Worm (Caenorhabditis elegans) whole organism, L2 larva: ENCODE results near the gene cpl-1.

ENCODE experiments used
- F13H6.1 ChIP-seq: sonication (generic microtip); optimal IDR thresholded peaks from 2 replicates; lab custom pipeline; 2016; ENCODE audit warnings: missing genetic modification characterization, missing compliant biosample characterization
- R02D3.7 ChIP-seq: fragments of 150-350 bp; optimal IDR thresholded peaks from 2 replicates; lab custom pipeline; 2014; ENCODE audit warnings: missing biosample characterization, missing genetic modification characterization
- Y55F3AM.14 ChIP-seq: fragments of 200-800 bp; sonication (Bioruptor generic); optimal IDR thresholded peaks from 2 replicates; lab custom pipeline; 2018; ENCODE audit warnings: mild to moderate bottlenecking, missing genetic modification characterization, missing compliant biosample characterization
- ZK546.5 ChIP-seq: sonication (generic microtip); optimal IDR thresholded peaks from 2 replicates; lab custom pipeline; 2017; ENCODE audit warnings: missing biosample characterization, missing genetic modification characterization
- alr-1 ChIP-seq: fragments of 150-350 bp; optimal IDR thresholded peaks from 2 replicates; lab custom pipeline; 2014; ENCODE audit warnings: missing biosample characterization, missing genetic modification characterization
- aly-2 ChIP-seq: fragments of 150-350 bp; optimal IDR thresholded peaks from 2 replicates; lab custom pipeline; 2014; ENCODE audit warnings: missing biosample characterization, missing genetic modification characterization
- ama-1 ChIP-seq: fragments of 150-350 bp; optimal IDR thresholded peaks from 2 replicates; lab custom pipeline; 2018; ENCODE audit warnings: inconsistent platforms
- blmp-1 ChIP-seq: sonication (generic microtip); optimal IDR thresholded peaks from 2 replicates; lab custom pipeline; 2017; ENCODE audit warnings: missing genetic modification characterization, mild to moderate bottlenecking, missing compliant biosample characterization, antibody characterized with exemption, moderate library complexity; ENCODE audit not compliant: insufficient read depth
- ceh-82 ChIP-seq: fragments of 150-350 bp; optimal IDR thresholded peaks from 2 replicates; lab custom pipeline; 2014; ENCODE audit warnings: missing biosample characterization, missing genetic modification characterization
- crh-2 ChIP-seq: sonication (generic microtip); optimal IDR thresholded peaks from 2 replicates; lab custom pipeline; 2017; ENCODE audit warnings: missing biosample characterization, missing genetic modification characterization
- dmd-4 ChIP-seq: sonication (generic microtip); optimal IDR thresholded peaks from 2 replicates; lab custom pipeline; 2017; ENCODE audit warnings: missing biosample characterization, missing genetic modification characterization
- egl-27 ChIP-seq: sonication (generic microtip); optimal IDR thresholded peaks from 3 replicates; lab custom pipeline; 2017; ENCODE audit warnings: missing biosample characterization, missing genetic modification reagents, missing genetic modification characterization
- elt-1 ChIP-seq: fragments of 150-350 bp; optimal IDR thresholded peaks from 2 replicates; lab custom pipeline; 2014; ENCODE audit warnings: missing biosample characterization, missing genetic modification characterization
- elt-3 ChIP-seq: sonication (generic microtip); optimal IDR thresholded peaks from 2 replicates; lab custom pipeline; 2017; ENCODE audit warnings: missing biosample characterization, missing genetic modification characterization
- fos-1 ChIP-seq: fragments of 150-350 bp; optimal IDR thresholded peaks from 2 replicates; lab custom pipeline; 2014; ENCODE audit warnings: missing biosample characterization, missing genetic modification characterization
- gmeb-1 ChIP-seq: fragments of 150-350 bp; optimal IDR thresholded peaks from 2 replicates; lab custom pipeline; 2014; ENCODE audit warnings: missing biosample characterization, missing genetic modification characterization
- lin-13 ChIP-seq: fragments of 150-350 bp; optimal IDR thresholded peaks from 2 replicates; lab custom pipeline; 2014; ENCODE audit warnings: missing biosample characterization, missing genetic modification reagents, missing genetic modification characterization
- mab-5 ChIP-seq: fragments of 150-350 bp; optimal IDR thresholded peaks from 2 replicates; lab custom pipeline; 2014; ENCODE audit warnings: missing biosample characterization, missing genetic modification characterization
- mdl-1 ChIP-seq, 2 experiments: fragments of 150-350 bp in 1 of 2; sonication (generic microtip) in 1 of 2; optimal IDR thresholded peaks; 2 replicates each; lab custom pipeline; 2017; ENCODE audit warnings: missing biosample characterization in 2 of 2, missing genetic modification characterization in 2 of 2
- nhr-10 ChIP-seq: sonication (generic microtip); optimal IDR thresholded peaks from 2 replicates; lab custom pipeline; 2017; ENCODE audit warnings: missing biosample characterization, missing genetic modification characterization
- nhr-11 ChIP-seq: fragments of 150-350 bp; optimal IDR thresholded peaks from 2 replicates; lab custom pipeline; 2014; ENCODE audit warnings: missing biosample characterization, missing genetic modification characterization
- nhr-21 ChIP-seq: fragments of 150-350 bp; optimal IDR thresholded peaks from 2 replicates; lab custom pipeline; 2014; ENCODE audit warnings: missing biosample characterization, missing genetic modification characterization
- nhr-23 ChIP-seq: fragments of 150-350 bp; optimal IDR thresholded peaks from 2 replicates; lab custom pipeline; 2014; ENCODE audit warnings: missing biosample characterization, missing genetic modification reagents, missing genetic modification characterization
- nhr-237 ChIP-seq: fragments of 150-350 bp; optimal IDR thresholded peaks from 2 replicates; lab custom pipeline; 2014; ENCODE audit warnings: missing biosample characterization, missing genetic modification characterization
- nhr-25 ChIP-seq: fragments of 150-350 bp; sonication (generic microtip); optimal IDR thresholded peaks from 3 replicates; lab custom pipeline; 2014; ENCODE audit warnings: missing biosample characterization, missing genetic modification characterization
- nhr-6 ChIP-seq: fragments of 150-350 bp; optimal IDR thresholded peaks from 2 replicates; lab custom pipeline; 2014; ENCODE audit warnings: missing biosample characterization, missing genetic modification characterization
- sem-4 ChIP-seq: fragments of 150-350 bp; optimal IDR thresholded peaks from 2 replicates; lab custom pipeline; 2014; ENCODE audit warnings: missing biosample characterization, missing genetic modification reagents, missing genetic modification characterization
- skn-1 ChIP-seq: sonication (generic microtip); optimal IDR thresholded peaks from 2 replicates; lab custom pipeline; 2017; ENCODE audit warnings: missing biosample characterization, missing genetic modification characterization
- snpc-4 ChIP-seq: fragments of 150-350 bp; optimal IDR thresholded peaks from 2 replicates; lab custom pipeline; 2014; ENCODE audit warnings: missing biosample characterization, missing genetic modification characterization
- unc-39 ChIP-seq: fragments of 150-350 bp; optimal IDR thresholded peaks from 2 replicates; lab custom pipeline; 2014; ENCODE audit warnings: missing biosample characterization, missing genetic modification characterization
- unc-55 ChIP-seq: fragments of 150-350 bp; sonication (generic microtip); optimal IDR thresholded peaks from 3 replicates; lab custom pipeline; 2014; ENCODE audit warnings: missing biosample characterization, missing genetic modification reagents, missing genetic modification characterization
- zag-1 ChIP-seq: fragments of 150-350 bp; optimal IDR thresholded peaks from 2 replicates; lab custom pipeline; 2014; ENCODE audit warnings: missing biosample characterization, missing genetic modification characterization
- ztf-1 ChIP-seq: fragments of 200-800 bp; sonication (Bioruptor generic); conservative IDR thresholded peaks from 2 replicates; pipeline ENCODE4 v1.3.6; 2022; ENCODE audit warnings: missing genetic modification characterization, missing compliant biosample characterization

The cpl-1 gene

DNA sequence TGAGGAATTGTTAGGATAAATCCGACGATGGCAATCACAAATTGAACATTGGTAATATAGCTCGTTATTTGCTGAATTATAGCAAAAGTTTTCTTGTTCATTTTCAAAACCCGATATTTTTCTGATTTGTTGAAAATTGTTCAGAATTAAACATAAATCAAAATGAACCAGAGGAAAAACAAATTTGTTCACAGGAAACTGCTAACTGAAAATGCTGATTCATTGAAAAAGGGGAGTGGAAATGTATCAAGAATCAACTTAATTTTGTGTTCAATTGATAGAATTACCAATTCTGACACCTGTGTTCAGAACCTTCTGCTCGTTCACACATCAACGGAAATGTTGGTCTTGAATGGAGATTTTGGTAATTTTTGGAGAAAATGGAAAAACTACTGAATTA, 48.4 kb upstream of the cpl-1 start, which contains the start of gene srw-77:
Gene srw-77, minus strand, starts transcription at position 101 of the 400 bp plus-strand sequence.
- TF ChIP-seq elt-3 (tag; lab: Kevin White, UChicago) (no peak), mab-5 (no peak), unc-55 (GFP tag; lab: Kevin White, UChicago) (no peak), nhr-11 (no peak), lin-13 (GFP tag; lab: Kevin White, UChicago) (no peak), ZK546.5 (tag; lab: Kevin White, UChicago) (no peak), mdl-1 (tag; optimal IDR thresholded peaks at IDR 0.05; lab: Kevin White, UChicago) (no peak), crh-2 (tag; lab: Kevin White, UChicago) (no peak), skn-1 (tag; lab: Kevin White, UChicago) (no peak)

DNA sequence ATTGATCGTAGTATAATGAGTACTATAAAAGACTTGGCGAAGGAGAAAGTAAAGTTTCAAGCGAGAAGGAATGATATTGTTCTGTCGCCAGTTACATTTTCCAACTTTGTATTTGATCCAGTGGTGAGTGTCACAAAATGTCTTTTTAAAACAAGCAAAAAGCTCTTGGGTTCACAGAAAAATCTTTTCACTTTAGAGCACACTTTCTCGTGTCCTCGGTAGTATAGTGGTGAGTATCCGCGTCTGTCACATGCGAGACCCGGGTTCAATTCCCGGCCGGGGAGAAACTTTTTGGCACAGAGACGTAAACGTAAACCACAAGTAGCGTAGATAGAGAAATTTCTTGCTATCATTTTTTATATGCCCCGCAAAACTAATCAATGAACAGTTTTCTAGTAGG, 45.2 kb upstream of the cpl-1 start:
- no peak for TF ChIP-seq egl-27

DNA sequence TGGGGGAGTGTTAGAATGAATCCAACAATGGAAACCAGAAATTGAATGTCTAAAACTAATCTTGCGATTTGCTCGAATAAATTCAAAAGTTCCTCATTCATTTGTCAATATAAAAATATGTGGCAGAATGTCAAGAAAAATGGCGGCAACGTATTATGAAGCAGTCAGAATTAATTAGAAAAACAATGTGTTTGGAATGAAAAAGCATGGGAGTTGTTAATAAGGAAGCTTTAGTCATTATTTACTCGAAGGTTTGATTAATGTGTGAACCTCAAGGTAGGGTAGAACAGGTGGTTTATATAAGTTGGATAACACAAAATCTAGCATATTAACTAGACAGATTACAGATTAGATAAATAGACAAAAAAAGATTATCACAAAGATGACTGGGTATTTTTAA, 43.1 kb upstream of the cpl-1 start, which contains the start of gene srw-76:
Gene srw-76, minus strand, starts transcription at position 101 of the 400 bp plus-strand sequence.
- TF ChIP-seq unc-39 (no peak), unc-55 (GFP tag; lab: Kevin White, UChicago) (no peak), nhr-6 (tag; lab: Kevin White, UChicago) (no peak), snpc-4 (no peak), skn-1 (tag; lab: Kevin White, UChicago) (no peak), nhr-10 (no peak), mab-5 (no peak), gmeb-1 (no peak), elt-1 (tag; lab: Kevin White, UChicago) (no peak), lin-13 (GFP tag; lab: Kevin White, UChicago) (no peak)

DNA sequence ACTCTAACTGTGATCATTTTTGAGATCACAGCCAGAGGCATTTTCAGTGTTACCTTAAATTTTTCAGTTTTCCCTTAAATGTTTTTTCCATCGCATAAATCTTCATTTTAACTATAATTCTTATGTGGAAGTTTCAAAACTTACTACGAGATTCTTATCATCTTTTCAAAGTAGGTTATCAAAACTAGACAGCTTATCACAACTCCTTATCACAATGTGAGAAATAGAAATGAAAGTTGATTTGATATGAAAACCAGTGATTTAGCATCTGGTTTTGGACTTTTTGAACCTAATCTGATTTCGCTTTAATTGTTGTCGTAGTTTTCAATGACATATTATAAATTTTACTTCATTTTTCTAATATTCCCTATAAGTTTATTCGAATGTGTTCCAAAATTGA, 40.8 kb upstream of the cpl-1 start, which contains the start of gene mltn-11:
Gene mltn-11, plus strand, starts transcription at position 276 of the 400 bp plus-strand sequence.
- no peak for TF ChIP-seq gmeb-1
- TF ChIP-seq fos-1 (tag; lab: Kevin White, UChicago) = no peak
- no peak for TF ChIP-seq nhr-25 (tag; lab: Kevin White, UChicago)
- TF ChIP-seq ama-1 (lab: Kevin White, UChicago) = no peak
- TF ChIP-seq elt-1 (tag; lab: Kevin White, UChicago) = no peak
- TF ChIP-seq ceh-82 (tag; lab: Kevin White, UChicago) = no peak
- no peak for TF ChIP-seq egl-27
- TF ChIP-seq nhr-23 (tag; lab: Kevin White, UChicago) = no peak
- TF ChIP-seq mab-5 = no peak

DNA sequence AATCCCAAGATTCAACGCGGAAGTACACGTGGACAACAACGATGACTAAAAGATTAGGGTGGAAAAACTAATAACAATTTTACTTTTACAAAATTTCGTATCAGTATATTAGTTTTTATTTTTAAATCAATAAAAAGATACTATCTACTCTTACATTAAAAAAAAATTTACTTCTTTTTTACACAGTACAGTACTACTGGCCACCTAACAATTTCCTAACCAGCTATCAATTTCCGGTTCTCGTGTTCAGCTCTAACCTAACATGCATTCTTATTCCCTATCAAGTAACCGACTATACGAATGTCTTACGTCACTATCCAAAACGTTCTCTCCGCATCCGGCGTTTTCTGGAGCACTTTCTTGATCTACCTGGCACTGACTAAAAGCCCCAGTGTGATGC, 34.5 kb upstream of the cpl-1 start, which contains the start of gene srd-21:
Gene srd-21, plus strand, starts transcription at position 301 of the 400 bp plus-strand sequence.
- TF ChIP-seq sem-4 (no peak), Y55F3AM.14 (no peak), elt-3 (tag; lab: Kevin White, UChicago) (no peak)

DNA sequence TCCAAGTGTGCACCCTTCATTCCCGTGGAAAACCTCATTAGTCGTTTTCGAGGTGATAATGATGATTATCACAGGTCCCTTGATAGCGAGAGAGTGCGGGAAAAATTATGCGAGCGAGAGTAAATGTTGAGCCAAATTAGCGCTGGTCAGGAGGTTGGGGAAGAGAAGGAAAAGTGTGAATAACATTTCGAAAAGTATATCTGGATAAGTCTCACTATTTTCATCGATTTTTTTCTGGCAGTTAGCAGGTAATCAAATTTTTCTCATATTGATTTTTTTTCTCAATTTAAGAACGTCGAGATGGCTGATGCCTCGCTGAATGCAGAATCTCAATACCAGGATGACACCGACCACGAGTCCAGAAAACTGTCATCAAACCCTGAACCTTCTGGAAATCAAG, 33.8 kb upstream of the cpl-1 start, which contains the start of gene W06G6.2:
Gene W06G6.2, plus strand, starts transcription at position 301 of the 400 bp plus-strand sequence.
- TF ChIP-seq zag-1 (tag; lab: Kevin White, UChicago) = no peak
- TF ChIP-seq skn-1 (tag; lab: Kevin White, UChicago) = no peak
- no peak for TF ChIP-seq nhr-237
- no peak for TF ChIP-seq snpc-4
- no peak for TF ChIP-seq F13H6.1 (tag; lab: Kevin White, UChicago)
- TF ChIP-seq ztf-1 = no peak
- TF ChIP-seq ceh-82 (tag; lab: Kevin White, UChicago) = no peak
- TF ChIP-seq dmd-4 = no peak
- no peak for TF ChIP-seq nhr-23 (tag; lab: Kevin White, UChicago)
- TF ChIP-seq nhr-21 = no peak
- TF ChIP-seq alr-1 (tag; lab: Kevin White, UChicago) = no peak
- no peak for TF ChIP-seq nhr-10
- no peak for TF ChIP-seq sem-4
- no peak for TF ChIP-seq mab-5
- no peak for TF ChIP-seq blmp-1
- TF ChIP-seq R02D3.7 = no peak

DNA sequence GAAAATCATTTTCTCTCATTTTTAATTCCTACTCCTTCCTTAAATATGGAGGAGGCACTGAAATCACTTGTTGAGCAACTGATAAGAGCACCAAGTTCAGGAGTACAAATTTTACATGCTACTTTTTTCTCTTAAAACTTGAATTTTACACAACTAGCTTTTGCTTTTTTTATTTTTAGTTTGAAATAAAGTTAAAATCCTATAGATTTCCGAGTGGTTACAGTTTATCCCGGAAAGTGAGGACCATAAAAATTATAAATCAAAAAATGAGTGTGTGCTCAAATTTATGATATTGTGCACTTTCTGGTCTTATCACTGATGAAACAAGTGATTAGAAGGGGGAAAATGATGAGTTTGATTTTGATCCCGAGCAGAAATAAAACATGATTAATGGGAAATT, 32.8 kb upstream of the cpl-1 start, which contains the start of gene oac-53:
Gene oac-53, minus strand, starts transcription at position 9 of the 400 bp plus-strand sequence.
- TF ChIP-seq nhr-10 = no peak
- TF ChIP-seq R02D3.7 = no peak
- TF ChIP-seq fos-1 (tag; lab: Kevin White, UChicago) = peak; percentile 69
- no peak for TF ChIP-seq aly-2
- TF ChIP-seq nhr-6 (tag; lab: Kevin White, UChicago) = no peak
- TF ChIP-seq alr-1 (tag; lab: Kevin White, UChicago) = no peak
